Worm (Caenorhabditis elegans) whole organism, L4 larva: Measurements from ENCODE around the gene C50D2.1.
A peak's percentile ranks its signal among the peaks of the same experiment; 100 is the strongest.

ENCODE experiments used
- F26F4.8 ChIP-seq: fragments of 200-800 bp; sonication (Bioruptor generic); conservative IDR thresholded peaks from 2 replicates; pipeline ENCODE4 v1.3.6; 2022; ENCODE audit warnings: missing genetic modification characterization, missing compliant biosample characterization
- F37D6.2 ChIP-seq: sonication (generic microtip); optimal IDR thresholded peaks from 2 replicates; lab custom pipeline; 2016; ENCODE audit warnings: mild to moderate bottlenecking, missing genetic modification characterization, missing compliant biosample characterization
- F49E8.2 ChIP-seq: sonication (generic microtip); optimal IDR thresholded peaks from 2 replicates; lab custom pipeline; 2016; ENCODE audit warnings: missing compliant biosample characterization, mild to moderate bottlenecking, missing genetic modification characterization, borderline replicate concordance
- R02D3.7 ChIP-seq: fragments of 150-350 bp; sonication (generic microtip); optimal IDR thresholded peaks from 3 replicates; lab custom pipeline; 2014; ENCODE audit warnings: missing biosample characterization, missing genetic modification characterization
- T26A8.4 ChIP-seq: fragments of 200-800 bp; sonication (Bioruptor generic); IDR thresholded peaks from 2 replicates; pipeline ENCODE4 v1.3.6; 2022; ENCODE audit warnings: missing genetic modification characterization, missing compliant biosample characterization
- Y48G9A.11 ChIP-seq: fragments of 200-800 bp; sonication (Bioruptor generic); IDR thresholded peaks from 2 replicates; pipeline ENCODE4 v1.3.6; 2022; ENCODE audit warnings: missing genetic modification reagents, missing genetic modification characterization, missing compliant biosample characterization
- aha-1 ChIP-seq: fragments of 150-350 bp; peaks from one replicate; lab custom pipeline; 2014; ENCODE audit warnings: missing biosample characterization, missing genetic modification characterization
- aly-2 ChIP-seq: sonication (generic microtip); optimal IDR thresholded peaks from 2 replicates; lab custom pipeline; 2018; ENCODE audit warnings: missing biosample characterization, missing genetic modification characterization
- arid-1 ChIP-seq: fragments of 200-800 bp; sonication (Bioruptor generic); conservative IDR thresholded peaks from 2 replicates; pipeline ENCODE4 v1.3.6; 2022; ENCODE audit warnings: missing genetic modification reagents, missing genetic modification characterization, missing compliant biosample characterization
- ceh-20 ChIP-seq: fragments of 200-800 bp; sonication (Bioruptor generic); IDR thresholded peaks from 2 replicates; pipeline ENCODE4 v1.3.6; 2022; ENCODE audit warnings: missing genetic modification reagents, missing genetic modification characterization, missing compliant biosample characterization
- ceh-28 ChIP-seq: fragments of 150-350 bp; optimal IDR thresholded peaks from 2 replicates; lab custom pipeline; 2014; ENCODE audit warnings: missing biosample characterization, missing genetic modification reagents, missing genetic modification characterization
- ceh-32 ChIP-seq: sonication (generic microtip); optimal IDR thresholded peaks from 2 replicates; lab custom pipeline; 2016; ENCODE audit warnings: mild to moderate bottlenecking, missing genetic modification characterization, missing compliant biosample characterization; ENCODE audit not compliant: poor library complexity
- ceh-82 ChIP-seq: sonication (generic microtip); optimal IDR thresholded peaks from 2 replicates; lab custom pipeline; 2017; ENCODE audit warnings: missing biosample characterization, missing genetic modification characterization
- ctbp-1 ChIP-seq: fragments of 200-800 bp; sonication (Bioruptor generic); IDR thresholded peaks from 2 replicates; pipeline ENCODE4 v1.3.6; 2022; ENCODE audit warnings: missing genetic modification reagents, missing genetic modification characterization, missing compliant biosample characterization
- daf-12 ChIP-seq: fragments of 150-350 bp; optimal IDR thresholded peaks from 2 replicates; lab custom pipeline; 2014; ENCODE audit warnings: missing biosample characterization, missing genetic modification reagents, missing genetic modification characterization
- daf-19 ChIP-seq: fragments of 200-800 bp; sonication (Bioruptor generic); conservative IDR thresholded peaks from 2 replicates; pipeline ENCODE4 v1.3.6; 2022; ENCODE audit warnings: missing genetic modification characterization, missing compliant biosample characterization
- dmd-6 ChIP-seq: fragments of 200-800 bp; sonication (Bioruptor generic); IDR thresholded peaks from 2 replicates; pipeline ENCODE4 v1.3.6; 2022; ENCODE audit warnings: missing genetic modification reagents, missing genetic modification characterization, missing compliant biosample characterization
- egl-43 ChIP-seq: fragments of 200-800 bp; sonication (Bioruptor generic); IDR thresholded peaks from 2 replicates; pipeline ENCODE4 v1.3.6; 2022; ENCODE audit warnings: missing genetic modification reagents, missing genetic modification characterization, missing compliant biosample characterization
- fkh-10 ChIP-seq: fragments of 150-350 bp; optimal IDR thresholded peaks from 2 replicates; lab custom pipeline; 2014; ENCODE audit warnings: missing biosample characterization, missing genetic modification reagents, missing genetic modification characterization
- hif-1 ChIP-seq, 2 experiments: sonication (generic microtip); optimal IDR thresholded peaks; 2 replicates each; lab custom pipeline; 2016 to 2017; ENCODE audit warnings: missing compliant biosample characterization in 2 of 2, missing genetic modification characterization in 2 of 2, missing genetic modification reagents in 2 of 2, missing genotype in 2 of 2, mild to moderate bottlenecking in 1 of 2
- hlh-30 ChIP-seq: sonication (generic microtip); optimal IDR thresholded peaks from 2 replicates; lab custom pipeline; 2017; ENCODE audit warnings: antibody characterized with exemption, mild to moderate bottlenecking, missing genetic modification characterization, missing compliant biosample characterization; ENCODE audit not compliant: insufficient read depth
- lim-7 ChIP-seq: fragments of 200-800 bp; sonication (Bioruptor generic); IDR thresholded peaks from 2 replicates; pipeline ENCODE4 v1.3.6; 2022; ENCODE audit warnings: missing genetic modification characterization, missing compliant biosample characterization
- lin-29 ChIP-seq: fragments of 200-800 bp; sonication (Bioruptor generic); IDR thresholded peaks from 2 replicates; pipeline ENCODE4 v1.3.6; 2022; ENCODE audit warnings: missing genetic modification reagents, missing genetic modification characterization, missing compliant biosample characterization
- lin-39 ChIP-seq: fragments of 150-350 bp; optimal IDR thresholded peaks from 2 replicates; lab custom pipeline; 2014; ENCODE audit warnings: missing biosample characterization, missing genetic modification reagents, missing genetic modification characterization
- lir-3 ChIP-seq: sonication (generic microtip); optimal IDR thresholded peaks from 2 replicates; lab custom pipeline; 2016; ENCODE audit warnings: mild to moderate bottlenecking, missing genetic modification characterization, missing compliant biosample characterization
- lsy-2 ChIP-seq, 2 experiments: fragments of 150-350 bp in 1 of 2; sonication (generic microtip) in 1 of 2; optimal IDR thresholded peaks; 2 replicates each; lab custom pipeline; 2014 to 2017; ENCODE audit warnings: missing biosample characterization in 2 of 2, missing genetic modification characterization in 2 of 2
- mep-1 ChIP-seq: fragments of 150-350 bp; sonication (generic microtip); optimal IDR thresholded peaks from 3 replicates; lab custom pipeline; 2014; ENCODE audit warnings: missing biosample characterization, missing genetic modification characterization
- mes-2 ChIP-seq: sonication (generic microtip); optimal IDR thresholded peaks from 2 replicates; lab custom pipeline; 2016; ENCODE audit warnings: missing genotype, mild to moderate bottlenecking, missing genetic modification characterization, missing compliant biosample characterization; ENCODE audit not compliant: poor library complexity, severe bottlenecking
- mxl-2 ChIP-seq: fragments of 200-800 bp; sonication (Bioruptor generic); conservative IDR thresholded peaks from 2 replicates; pipeline ENCODE4 v1.3.6; 2022; ENCODE audit warnings: missing genetic modification reagents, missing genetic modification characterization, missing compliant biosample characterization
- mxl-3 ChIP-seq: fragments of 200-800 bp; sonication (Bioruptor generic); optimal IDR thresholded peaks from 2 replicates; lab custom pipeline; 2018; ENCODE audit warnings: mild to moderate bottlenecking, missing genetic modification characterization, missing compliant biosample characterization
- nhr-11 ChIP-seq: fragments of 150-350 bp; optimal IDR thresholded peaks from 2 replicates; lab custom pipeline; 2014; ENCODE audit warnings: missing biosample characterization, missing genetic modification characterization
- nhr-111 ChIP-seq: fragments of 200-800 bp; sonication (Bioruptor generic); optimal IDR thresholded peaks from 2 replicates; lab custom pipeline; 2018; ENCODE audit warnings: mild to moderate bottlenecking, missing genetic modification characterization, missing compliant biosample characterization
- nhr-237 ChIP-seq: sonication (generic microtip); optimal IDR thresholded peaks from 2 replicates; lab custom pipeline; 2017; ENCODE audit warnings: missing biosample characterization, missing genetic modification characterization
- nhr-42 ChIP-seq: fragments of 200-800 bp; sonication (Bioruptor generic); IDR thresholded peaks from 2 replicates; pipeline ENCODE4 v1.3.6; 2022; ENCODE audit warnings: missing genetic modification characterization, missing compliant biosample characterization
- nhr-48 ChIP-seq: sonication (generic microtip); optimal IDR thresholded peaks from 2 replicates; lab custom pipeline; 2016; ENCODE audit warnings: mild to moderate bottlenecking, missing genetic modification characterization, missing compliant biosample characterization
- nhr-6 ChIP-seq: fragments of 150-350 bp; optimal IDR thresholded peaks from 2 replicates; lab custom pipeline; 2014; ENCODE audit warnings: missing biosample characterization, missing genetic modification characterization
- nhr-76 ChIP-seq: fragments of 150-350 bp; optimal IDR thresholded peaks from 2 replicates; lab custom pipeline; 2014; ENCODE audit warnings: missing biosample characterization, missing genetic modification characterization
- php-3 ChIP-seq: fragments of 200-800 bp; sonication (Bioruptor generic); IDR thresholded peaks from 2 replicates; pipeline ENCODE4 v1.3.6; 2022; ENCODE audit warnings: missing genetic modification reagents, missing genetic modification characterization, missing compliant biosample characterization
- pqm-1 ChIP-seq: sonication (generic microtip); optimal IDR thresholded peaks from 2 replicates; lab custom pipeline; 2017; ENCODE audit warnings: missing biosample characterization, missing genetic modification characterization
- saeg-2 ChIP-seq: fragments of 200-800 bp; sonication (Bioruptor generic); IDR thresholded peaks from 2 replicates; pipeline ENCODE4 v1.3.6; 2022; ENCODE audit warnings: missing genetic modification reagents, missing genetic modification characterization, missing compliant biosample characterization
- skn-1 ChIP-seq: fragments of 150-350 bp; optimal IDR thresholded peaks from 2 replicates; lab custom pipeline; 2014; ENCODE audit warnings: missing biosample characterization, missing genetic modification characterization
- unc-62 ChIP-seq, 3 experiments: fragments of 150-350 bp in 1 of 3; sonication (generic microtip); optimal IDR thresholded peaks in 2 of 3; peaks in 1 of 3; 1 replicate in 1 of 3; 2 replicates in 2 of 3; lab custom pipeline; 2014 to 2017; ENCODE audit warnings: missing biosample characterization in 3 of 3, missing genetic modification characterization in 3 of 3, missing genetic modification reagents in 3 of 3, missing genotype in 1 of 3
- zfp-2 ChIP-seq: sonication (generic microtip); optimal IDR thresholded peaks from 2 replicates; lab custom pipeline; 2016; ENCODE audit warnings: mild to moderate bottlenecking, missing genetic modification characterization, missing compliant biosample characterization
- zfp-3 ChIP-seq: fragments of 200-800 bp; sonication (Bioruptor generic); conservative IDR thresholded peaks from 2 replicates; pipeline ENCODE4 v1.3.6; 2022; ENCODE audit warnings: missing genetic modification reagents, missing genetic modification characterization, missing compliant biosample characterization

Gene C50D2.1

DNA sequence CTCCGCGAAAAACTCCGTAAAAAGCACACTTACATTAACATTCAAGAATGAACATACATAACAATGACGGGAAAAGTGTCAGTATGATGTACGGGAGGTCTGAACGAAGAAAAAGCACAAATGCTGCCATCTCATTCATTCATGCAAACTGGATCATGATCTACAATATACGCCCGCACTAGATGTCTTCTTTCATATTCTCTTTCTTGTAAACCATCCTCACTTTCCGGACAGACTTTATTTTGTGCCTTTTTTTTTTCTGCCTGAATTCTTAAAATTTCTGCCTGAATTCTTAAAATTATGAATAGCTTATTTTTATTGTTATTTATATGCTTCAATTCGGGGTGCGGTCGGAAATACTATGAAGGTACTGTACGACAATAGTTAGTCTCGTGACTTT is 23.8 kb downstream of the C50D2.1 start, which contains the start of gene K10B4.1:
Gene K10B4.1, plus strand, starts transcription at position 301 of the 400 bp plus-strand sequence.
- TF ChIP-seq saeg-2 (GFP tag; lab: Robert Waterston, UW) (no peak), pqm-1 (tag; lab: Kevin White, UChicago) (no peak), hlh-30 (tag; lab: Kevin White, UChicago) (no peak), zfp-3 (no peak), ctbp-1 (GFP tag; lab: Robert Waterston, UW) (no peak), F49E8.2 (tag; lab: Kevin White, UChicago) (no peak), mes-2 (no peak), ceh-28 (no peak), lin-29 (GFP tag; lab: Robert Waterston, UW) (no peak), nhr-111 (no peak), T26A8.4 (no peak), nhr-11 (no peak)

DNA sequence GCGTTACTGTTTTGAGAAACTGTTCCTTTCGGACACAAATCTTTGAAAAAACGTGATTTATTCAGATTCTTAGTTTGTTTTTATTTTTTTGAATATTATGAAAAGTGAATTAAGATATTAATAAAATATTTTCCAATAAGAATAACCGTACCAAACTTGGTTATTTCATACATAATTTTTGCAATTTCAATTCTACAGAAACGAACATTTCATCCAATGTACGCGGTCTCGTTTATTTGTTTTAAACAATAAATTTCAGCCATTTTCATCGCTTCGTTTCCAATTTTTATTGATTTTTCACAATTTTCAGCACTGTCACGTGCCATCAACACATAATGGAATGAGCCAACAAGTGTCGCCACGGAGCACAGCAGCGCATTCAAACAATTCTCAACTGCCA is 35.6 kb downstream of the C50D2.1 start, which contains the start of gene T25D3.4:
Gene T25D3.4, plus strand, starts transcription at position 301 of the 400 bp plus-strand sequence.
- TF ChIP-seq daf-12 (tag; lab: Kevin White, UChicago) = no peak
- TF ChIP-seq aly-2 (tag; lab: Kevin White, UChicago) = no peak
- no peak for TF ChIP-seq skn-1 (tag; lab: Kevin White, UChicago)
- TF ChIP-seq arid-1 = no peak
- TF ChIP-seq mxl-3 (GFP tag; lab: Kevin White, UChicago) = no peak
- no peak for TF ChIP-seq nhr-48
- TF ChIP-seq aha-1 (tag; lab: Kevin White, UChicago) = peak; percentile 29
- no peak for TF ChIP-seq nhr-237 (tag; lab: Kevin White, UChicago)
- no peak for TF ChIP-seq F26F4.8 (GFP tag; lab: Robert Waterston, UW)
- TF ChIP-seq F37D6.2 (tag; lab: Kevin White, UChicago) = no peak
- TF ChIP-seq ceh-32 (tag; lab: Kevin White, UChicago) = no peak
- TF ChIP-seq mep-1 = no peak
- TF ChIP-seq lim-7 (GFP tag; lab: Robert Waterston, UW) = no peak
- TF ChIP-seq php-3 (GFP tag; lab: Robert Waterston, UW) = no peak
- TF ChIP-seq ceh-20 (GFP tag; lab: Robert Waterston, UW) = no peak
- no peak for TF ChIP-seq T26A8.4
- TF ChIP-seq hif-1 (tag; optimal IDR thresholded peaks at IDR 0.05; lab: Kevin White, UChicago) = peak in 1 of 2 experiments; percentile 43
- no peak for TF ChIP-seq lir-3 (tag; lab: Kevin White, UChicago)

DNA sequence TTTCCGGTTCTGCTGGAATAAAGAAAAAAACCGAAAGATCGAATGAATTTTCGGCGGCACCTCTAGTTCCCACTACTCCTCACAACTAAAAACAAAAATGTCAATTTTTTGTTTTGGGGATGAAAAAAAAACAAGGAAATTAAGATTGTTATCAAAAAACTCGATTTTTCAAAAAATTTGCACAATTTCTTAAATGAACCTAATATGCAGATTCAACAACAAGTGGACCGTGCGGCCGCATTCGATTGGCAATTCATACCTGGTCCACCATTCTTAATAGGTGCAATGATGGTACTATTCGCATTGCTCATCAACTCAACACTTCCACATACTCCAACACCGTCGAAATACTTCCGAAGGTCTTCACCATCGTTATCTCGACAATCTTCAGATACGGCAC is 40.1 kb downstream of the C50D2.1 start:
- TF ChIP-seq unc-62 (GFP tag; optimal IDR thresholded peaks at IDR 0.05 in 1 of 2; lab: Kevin White, UChicago) (peak in 1 of 2 experiments; percentile 95), unc-62 (tag; optimal IDR thresholded peaks at IDR 0.05; lab: Kevin White, UChicago) (no peak), fkh-10 (GFP tag; lab: Kevin White, UChicago) (no peak)
- TF ChIP-seq, all 104 proteins: peak for 1

- TF ChIP-seq nhr-48 (no peak), aha-1 (tag; lab: Kevin White, UChicago) (peak; percentile 12), dmd-6 (GFP tag; lab: Robert Waterston, UW) (no peak)
Observed at ce11 chrII:152283-152682, 40.9 kb downstream of the C50D2.1 start, which contains the start of gene T25D3.3. Gene T25D3.3, plus strand, starts transcription at chrII:152583.

- TF ChIP-seq daf-19 (GFP tag; lab: Robert Waterston, UW) (no peak), mep-1 (peak; percentile 89), ceh-32 (tag; lab: Kevin White, UChicago) (peak; percentile 45), lin-39 (tag; lab: Kevin White, UChicago) (no peak), Y48G9A.11 (GFP tag; lab: Robert Waterston, UW) (peak; percentile 60; the same call in 1 of the 2 replicates), lsy-2 (tag; optimal IDR thresholded peaks at IDR 0.05; lab: Kevin White, UChicago) (peak; percentile 60 to 95), zfp-2 (tag; lab: Kevin White, UChicago) (peak; percentile 39), arid-1 (peak; percentile 78), T26A8.4 (peak; percentile 92), R02D3.7 (no peak), nhr-42 (GFP tag; lab: Robert Waterston, UW) (peak; percentile 53; the same call in 1 of the 2 replicates), skn-1 (tag; lab: Kevin White, UChicago) (no peak), egl-43 (GFP tag; lab: Robert Waterston, UW) (peak; percentile 70), nhr-76 (tag; lab: Kevin White, UChicago) (no peak), mxl-2 (no peak), nhr-6 (tag; lab: Kevin White, UChicago) (peak; percentile 59), ceh-82 (no peak)
Observed at ce11 chrII:155904-156303, 44.5 kb downstream of the C50D2.1 start, which contains the start of gene mrpl-28. Gene mrpl-28, minus strand, starts transcription at chrII:156009.
